Fruit fly (Drosophila melanogaster): ENCODE data around the gene CtsB.

Gene CtsB

DNA sequence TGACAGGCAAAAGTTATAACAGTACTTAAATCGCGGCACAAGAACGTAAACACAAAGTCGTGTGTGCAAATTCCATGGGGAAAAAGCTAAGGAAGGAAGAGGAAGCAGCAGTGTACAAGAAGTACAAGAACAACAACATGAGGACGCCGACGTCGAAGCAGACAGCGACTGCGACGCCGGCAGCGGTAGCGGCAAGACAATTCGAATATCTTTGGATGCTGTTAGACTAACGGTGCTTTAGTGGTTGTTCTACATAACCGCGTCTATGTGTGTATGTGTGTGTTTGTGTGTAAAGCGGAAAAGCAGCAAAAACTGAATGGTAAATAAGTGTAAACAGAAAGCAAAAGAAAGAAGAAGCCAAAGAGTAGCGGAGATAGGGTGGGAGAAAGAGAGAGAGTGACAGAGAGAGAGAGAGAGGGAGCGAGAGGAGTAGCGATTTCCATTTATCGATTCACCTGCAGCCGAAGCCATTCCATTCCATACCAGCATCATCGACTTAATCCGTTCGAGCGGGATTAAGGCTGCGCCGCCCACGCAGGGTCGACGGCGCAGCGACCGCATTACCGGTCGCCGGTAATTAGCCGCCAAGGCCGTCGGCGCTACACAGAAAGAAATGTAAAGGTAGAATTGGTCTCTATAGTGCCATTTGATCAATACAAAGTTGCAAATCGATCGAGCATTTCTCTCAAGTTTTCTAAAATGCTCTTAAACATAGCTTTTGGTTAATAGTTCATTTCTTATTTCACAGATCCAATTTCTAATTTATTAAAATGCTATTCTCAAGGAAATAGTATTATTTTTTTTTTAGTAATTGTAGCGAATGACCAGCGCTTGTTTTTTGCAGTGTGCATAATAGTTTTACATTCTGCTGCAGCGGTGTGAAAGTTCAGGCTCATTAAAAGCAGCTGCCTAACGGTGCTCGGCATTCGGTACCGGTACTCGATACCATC is 2.3 kb upstream of the CtsB start:
- TF ChIP-seq CG7101 (tag; optimal IDR thresholded peaks at IDR 0.05) (peak; percentile 56), bab1 (GFP tag; optimal IDR thresholded peaks at IDR 0.05) (peak; percentile 50), toe (GFP tag; optimal IDR thresholded peaks at IDR 0.05) (peak; percentile 41), kay (GFP tag; ENCODE audit: borderline replicate concordance) (no peak), tj (GFP tag; optimal IDR thresholded peaks at IDR 0.05) (peak; percentile 52), pad (GFP tag; optimal IDR thresholded peaks at IDR 0.05) (peak; percentile 14), CG5204 (GFP tag; optimal IDR thresholded peaks at IDR 0.05) (peak; percentile 60), Mnt (GFP tag; optimal IDR thresholded peaks at IDR 0.05) (peak; percentile 11), CG14711 (tag; optimal IDR thresholded peaks at IDR 0.05) (peak; percentile 39), Crg-1 (GFP tag; optimal IDR thresholded peaks at IDR 0.05) (no peak), cic (GFP tag; optimal IDR thresholded peaks at IDR 0.05) (no peak), ovo (GFP tag; optimal IDR thresholded peaks at IDR 0.05) (peak; percentile 61), cnc (optimal IDR thresholded peaks at IDR 0.05) (no peak), CG11617 (GFP tag; optimal IDR thresholded peaks at IDR 0.05) (peak; percentile 31), CG7045 (GFP tag; optimal IDR thresholded peaks at IDR 0.05) (peak; percentile 60), CG1620 (GFP tag; optimal IDR thresholded peaks at IDR 0.05) (no peak), Clk (GFP tag; optimal IDR thresholded peaks at IDR 0.05) (no peak), Hr96 (GFP tag; optimal IDR thresholded peaks at IDR 0.05) (no peak), CG12768 (GFP tag; optimal IDR thresholded peaks at IDR 0.05) (peak; percentile 46), CG33017 (tag; optimal IDR thresholded peaks at IDR 0.05) (peak; percentile 21)

DNA sequence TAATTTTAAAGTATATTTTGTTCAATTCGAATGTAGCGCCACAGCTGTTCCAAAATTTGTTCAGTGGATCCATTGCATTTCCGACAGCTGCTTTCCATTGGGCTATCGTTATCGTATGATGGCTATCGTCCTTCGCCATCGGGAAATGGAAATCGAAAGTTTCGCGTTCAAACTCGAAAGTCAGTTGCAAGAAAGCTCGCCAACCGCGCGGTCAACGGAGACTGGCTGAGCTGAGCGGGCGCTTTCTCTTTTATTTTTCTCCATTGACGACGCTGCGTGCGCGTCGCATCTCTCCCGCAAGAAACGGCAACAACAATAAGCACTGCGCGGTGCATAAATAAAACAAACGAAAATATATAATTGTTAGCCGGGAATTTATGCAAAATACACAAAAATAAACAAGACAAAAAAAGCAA is 1.6 kb upstream of the CtsB start, which contains the start of gene inaE:
Gene inaE, plus strand, starts transcription at position 181 of the 416 bp plus-strand sequence.
- TF ChIP-seq CG7101 (tag; optimal IDR thresholded peaks at IDR 0.05) (peak; percentile 28), cnc (optimal IDR thresholded peaks at IDR 0.05) (no peak), CG7045 (GFP tag; optimal IDR thresholded peaks at IDR 0.05) (no peak), CG5204 (GFP tag; optimal IDR thresholded peaks at IDR 0.05) (no peak), ovo (GFP tag; optimal IDR thresholded peaks at IDR 0.05) (no peak), CG11617 (GFP tag; optimal IDR thresholded peaks at IDR 0.05) (no peak), CG12768 (GFP tag; optimal IDR thresholded peaks at IDR 0.05) (no peak), kay (GFP tag; ENCODE audit: borderline replicate concordance) (no peak), Clk (GFP tag; optimal IDR thresholded peaks at IDR 0.05) (no peak), pad (GFP tag; optimal IDR thresholded peaks at IDR 0.05) (peak; percentile 25), Mnt (GFP tag; optimal IDR thresholded peaks at IDR 0.05) (peak; percentile 50), toe (GFP tag; optimal IDR thresholded peaks at IDR 0.05) (no peak), bab1 (GFP tag; optimal IDR thresholded peaks at IDR 0.05) (peak; percentile 23), Hr96 (GFP tag; optimal IDR thresholded peaks at IDR 0.05) (no peak), CG14711 (tag; optimal IDR thresholded peaks at IDR 0.05) (peak; percentile 27), cic (GFP tag; optimal IDR thresholded peaks at IDR 0.05) (peak; percentile 34), tj (GFP tag; optimal IDR thresholded peaks at IDR 0.05) (peak; percentile 89), CG1620 (GFP tag; optimal IDR thresholded peaks at IDR 0.05) (peak; percentile 25), CG33017 (tag; optimal IDR thresholded peaks at IDR 0.05) (no peak), Crg-1 (GFP tag; optimal IDR thresholded peaks at IDR 0.05) (no peak)

DNA sequence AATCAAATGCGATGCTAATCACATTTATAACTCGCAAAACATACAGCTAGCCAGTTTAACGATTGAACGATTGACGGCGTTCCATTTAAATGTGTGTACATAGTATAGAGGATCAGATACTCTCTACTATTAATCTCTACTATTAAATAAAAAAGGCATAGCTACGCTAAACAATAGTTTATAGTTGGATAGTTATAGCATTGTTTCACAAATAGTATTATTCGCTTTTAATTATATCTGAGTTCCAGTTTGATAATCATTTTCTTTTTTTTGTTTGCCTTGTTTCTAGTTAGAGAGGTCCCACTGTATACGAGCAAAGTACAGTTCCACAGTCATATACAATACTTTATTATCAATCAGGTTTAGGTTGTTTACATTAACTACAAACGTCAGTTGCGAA is 2.3 kb downstream of the CtsB start:
- TF ChIP-seq CG14711 (tag; optimal IDR thresholded peaks at IDR 0.05) (peak; percentile 75), pad (GFP tag; optimal IDR thresholded peaks at IDR 0.05) (peak; percentile 26), toe (GFP tag; optimal IDR thresholded peaks at IDR 0.05) (no peak), CG7101 (tag; optimal IDR thresholded peaks at IDR 0.05) (peak; percentile 85), Mnt (GFP tag; optimal IDR thresholded peaks at IDR 0.05) (peak; percentile 32), Hr96 (GFP tag; optimal IDR thresholded peaks at IDR 0.05) (no peak), kay (GFP tag; ENCODE audit: borderline replicate concordance) (peak; percentile 92), tj (GFP tag; optimal IDR thresholded peaks at IDR 0.05) (peak; percentile 56), CG7045 (GFP tag; optimal IDR thresholded peaks at IDR 0.05) (peak; percentile 33), CG1620 (GFP tag; optimal IDR thresholded peaks at IDR 0.05) (peak; percentile 25), cic (GFP tag; optimal IDR thresholded peaks at IDR 0.05) (peak; percentile 77), ovo (GFP tag; optimal IDR thresholded peaks at IDR 0.05) (no peak), CG12768 (GFP tag; optimal IDR thresholded peaks at IDR 0.05) (peak; percentile 72), CG33017 (tag; optimal IDR thresholded peaks at IDR 0.05) (peak; percentile 71), bab1 (GFP tag; optimal IDR thresholded peaks at IDR 0.05) (peak; percentile 40), Clk (GFP tag; optimal IDR thresholded peaks at IDR 0.05) (no peak), CG5204 (GFP tag; optimal IDR thresholded peaks at IDR 0.05) (no peak), CG11617 (GFP tag; optimal IDR thresholded peaks at IDR 0.05) (peak; percentile 69)

DNA sequence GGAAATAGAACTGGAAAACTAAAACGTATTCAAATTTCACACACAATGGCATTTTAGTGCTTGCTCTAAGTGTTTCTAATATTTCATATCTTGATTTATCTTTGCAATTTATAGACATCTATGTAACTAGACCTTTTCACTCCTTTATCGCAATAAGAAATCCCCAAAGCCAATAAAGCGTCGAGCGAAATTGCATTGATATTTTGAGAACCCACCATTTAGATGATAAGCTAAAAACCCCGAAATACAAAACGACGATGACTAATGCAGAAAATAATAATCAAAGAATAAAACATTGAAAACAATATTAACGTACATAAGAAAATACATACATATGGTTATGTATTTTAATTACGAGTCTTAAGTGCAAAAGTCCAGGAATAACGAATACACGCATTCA is 3.4 kb downstream of the CtsB start:
- TF ChIP-seq kay (GFP tag; ENCODE audit: borderline replicate concordance) (peak; percentile 39), Mnt (GFP tag; optimal IDR thresholded peaks at IDR 0.05) (no peak)

DNA sequence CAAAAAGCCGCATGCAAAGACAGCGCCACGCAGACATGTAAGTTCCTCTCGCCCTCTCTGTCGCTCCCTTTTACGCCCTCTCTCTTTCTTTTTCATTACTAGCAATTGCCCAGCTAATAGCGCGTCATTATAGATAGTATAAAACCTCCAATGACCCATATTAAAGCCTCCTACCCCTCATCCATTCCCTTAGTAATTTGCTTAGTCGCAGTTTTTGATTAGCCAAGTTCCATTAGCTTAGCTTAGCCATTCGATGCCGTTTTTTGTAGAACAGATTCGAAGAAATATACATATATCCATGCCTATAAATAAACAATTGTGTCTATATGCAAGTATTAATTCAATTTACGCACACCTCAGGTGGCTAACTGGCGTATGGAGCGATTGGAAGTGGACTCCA is 11.2 kb downstream of the CtsB start:
- TF ChIP-seq CG11617 (GFP tag; optimal IDR thresholded peaks at IDR 0.05) (no peak), CG12768 (GFP tag; optimal IDR thresholded peaks at IDR 0.05) (no peak), bab1 (GFP tag; optimal IDR thresholded peaks at IDR 0.05) (no peak), kay (GFP tag; ENCODE audit: borderline replicate concordance) (no peak), tj (GFP tag; optimal IDR thresholded peaks at IDR 0.05) (peak; percentile 91), ovo (GFP tag; optimal IDR thresholded peaks at IDR 0.05) (no peak)

DNA sequence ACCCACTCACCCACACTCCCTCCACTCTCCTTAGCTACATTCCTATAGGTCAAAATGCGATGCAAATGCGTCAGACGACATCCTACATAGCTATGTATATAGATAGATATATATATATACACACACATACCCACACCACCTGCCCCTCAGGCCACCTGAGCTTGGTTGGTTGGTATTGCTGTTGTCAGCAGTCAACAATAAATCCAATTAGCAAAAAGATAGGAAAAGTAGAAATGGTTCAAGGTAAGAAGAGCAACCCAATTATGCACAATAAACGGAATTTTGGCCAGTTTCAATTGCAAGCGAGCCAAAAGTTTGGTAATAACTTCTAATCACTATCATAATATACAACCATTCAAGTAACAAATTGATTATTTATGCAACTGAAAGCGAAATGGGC is 15.5 kb downstream of the CtsB start:
- TF ChIP-seq CG12768 (GFP tag; optimal IDR thresholded peaks at IDR 0.05) (no peak), CG7045 (GFP tag; optimal IDR thresholded peaks at IDR 0.05) (no peak), tj (GFP tag; optimal IDR thresholded peaks at IDR 0.05) (peak; percentile 92)
